Worm (Caenorhabditis elegans): Measurements from ENCODE around the gene unc-70.
A peak's percentile ranks its signal among the peaks of the same experiment; 100 is the strongest.

Gene unc-70

ce11 chrV:6881038-6881437, at the start of gene unc-70:
TSS of gene unc-70 (plus strand) at chrV:6881338.
- TF ChIP-seq dao-5 (tag; optimal IDR thresholded peaks at IDR 0.05): no peak
- TF ChIP-seq him-1 (tag; optimal IDR thresholded peaks at IDR 0.05): peak; percentile 4
- no peak for TF ChIP-seq W03F9.2 (tag; optimal IDR thresholded peaks at IDR 0.05)

- TF ChIP-seq W03F9.2 (tag; optimal IDR thresholded peaks at IDR 0.05): no peak
- no peak for TF ChIP-seq dao-5 (tag; optimal IDR thresholded peaks at IDR 0.05)
- no peak for TF ChIP-seq him-1 (tag; optimal IDR thresholded peaks at IDR 0.05)
These were observed 49.6 kb upstream of the unc-70 start for ce11 chrV:6831539-6831938.

ce11 chrV:6835242-6835641, 45.9 kb upstream of the unc-70 start, which contains the start of the genes T15B7.14 and col-143:
TSS of gene T15B7.14 (minus strand) at chrV:6835342.
TSS of gene col-143 (plus strand) at chrV:6835635.
- TF ChIP-seq dao-5 (tag; optimal IDR thresholded peaks at IDR 0.05) (no peak), W03F9.2 (tag; optimal IDR thresholded peaks at IDR 0.05) (no peak), him-1 (tag; optimal IDR thresholded peaks at IDR 0.05) (no peak)

- TF ChIP-seq him-1 (tag; optimal IDR thresholded peaks at IDR 0.05): no peak
- TF ChIP-seq W03F9.2 (tag; optimal IDR thresholded peaks at IDR 0.05): no peak
- no peak for TF ChIP-seq dao-5 (tag; optimal IDR thresholded peaks at IDR 0.05)
These were observed 45.1 kb upstream of the unc-70 start for ce11 chrV:6836036-6836435.

ce11 chrV:6838599-6838998, 42.5 kb upstream of the unc-70 start, which contains the start of gene T15B7.15:
TSS of gene T15B7.15 (minus strand) at chrV:6838665.
- TF ChIP-seq him-1 (tag; optimal IDR thresholded peaks at IDR 0.05): no peak
- no peak for TF ChIP-seq dao-5 (tag; optimal IDR thresholded peaks at IDR 0.05)
- no peak for TF ChIP-seq W03F9.2 (tag; optimal IDR thresholded peaks at IDR 0.05)

ce11 chrV:6839008-6839407, 42.1 kb upstream of the unc-70 start, which contains the start of gene hpo-8:
TSS of gene hpo-8 (plus strand) at chrV:6839289.
- TF ChIP-seq W03F9.2 (tag; optimal IDR thresholded peaks at IDR 0.05) (no peak), dao-5 (tag; optimal IDR thresholded peaks at IDR 0.05) (no peak), him-1 (tag; optimal IDR thresholded peaks at IDR 0.05) (no peak)

ce11 chrV:6842437-6842836, 38.7 kb upstream of the unc-70 start, which contains the start of gene T15B7.1:
TSS of gene T15B7.1 (plus strand) at chrV:6842737.
- TF ChIP-seq him-1 (tag; optimal IDR thresholded peaks at IDR 0.05): no peak
- TF ChIP-seq dao-5 (tag; optimal IDR thresholded peaks at IDR 0.05): no peak
- TF ChIP-seq W03F9.2 (tag; optimal IDR thresholded peaks at IDR 0.05): no peak

- TF ChIP-seq him-1 (tag; optimal IDR thresholded peaks at IDR 0.05): no peak
- no peak for TF ChIP-seq dao-5 (tag; optimal IDR thresholded peaks at IDR 0.05)
- no peak for TF ChIP-seq W03F9.2 (tag; optimal IDR thresholded peaks at IDR 0.05)
These were observed 34.6 kb upstream of the unc-70 start, which contains the start of gene lgc-54 for ce11 chrV:6846507-6846906. TSS of gene lgc-54 (minus strand) at chrV:6846607.

ce11 chrV:6854711-6855110, 26.4 kb upstream of the unc-70 start, which contains the start of gene gpa-10:
TSS of gene gpa-10 (minus strand) at chrV:6854811.
- TF ChIP-seq dao-5 (tag; optimal IDR thresholded peaks at IDR 0.05): no peak
- TF ChIP-seq him-1 (tag; optimal IDR thresholded peaks at IDR 0.05): no peak
- no peak for TF ChIP-seq W03F9.2 (tag; optimal IDR thresholded peaks at IDR 0.05)

ce11 chrV:6870004-6870403, 11.1 kb upstream of the unc-70 start, which contains the start of gene frpr-18:
TSS of gene frpr-18 (plus strand) at chrV:6870304.
- no peak for TF ChIP-seq dao-5 (tag; optimal IDR thresholded peaks at IDR 0.05)
- TF ChIP-seq him-1 (tag; optimal IDR thresholded peaks at IDR 0.05): no peak
- TF ChIP-seq W03F9.2 (tag; optimal IDR thresholded peaks at IDR 0.05): no peak

ce11 chrV:6874735-6875134, 6.4 kb upstream of the unc-70 start:
- TF ChIP-seq dao-5 (tag; optimal IDR thresholded peaks at IDR 0.05): no peak
- no peak for TF ChIP-seq him-1 (tag; optimal IDR thresholded peaks at IDR 0.05)
- no peak for TF ChIP-seq W03F9.2 (tag; optimal IDR thresholded peaks at IDR 0.05)

ce11 chrV:6875795-6876194, 5.3 kb upstream of the unc-70 start:
- TF ChIP-seq W03F9.2 (tag; optimal IDR thresholded peaks at IDR 0.05): no peak
- TF ChIP-seq him-1 (tag; optimal IDR thresholded peaks at IDR 0.05): no peak
- TF ChIP-seq dao-5 (tag; optimal IDR thresholded peaks at IDR 0.05): no peak

- no peak for TF ChIP-seq him-1 (tag; optimal IDR thresholded peaks at IDR 0.05)
- TF ChIP-seq dao-5 (tag; optimal IDR thresholded peaks at IDR 0.05): no peak
- TF ChIP-seq W03F9.2 (tag; optimal IDR thresholded peaks at IDR 0.05): no peak
These were observed 4.2 kb upstream of the unc-70 start for ce11 chrV:6876763-6877515.

- TF ChIP-seq dao-5 (tag; optimal IDR thresholded peaks at IDR 0.05): no peak
- no peak for TF ChIP-seq W03F9.2 (tag; optimal IDR thresholded peaks at IDR 0.05)
- TF ChIP-seq him-1 (tag; optimal IDR thresholded peaks at IDR 0.05): no peak
These were observed 2.6 kb upstream of the unc-70 start for ce11 chrV:6878559-6878958.
